Fruit fly (Drosophila melanogaster) S2 (cell line): ENCODE results near the gene CG15022.

Experiments used
- CG8478 ChIP-seq: fragments of >200 bp; optimal IDR thresholded peaks from 2 replicates; lab custom pipeline; 2018
- CTCF ChIP-seq, 2 experiments: fragments of >200 bp; optimal IDR thresholded peaks; 2 replicates each; lab custom pipeline; 2018

DNA sequence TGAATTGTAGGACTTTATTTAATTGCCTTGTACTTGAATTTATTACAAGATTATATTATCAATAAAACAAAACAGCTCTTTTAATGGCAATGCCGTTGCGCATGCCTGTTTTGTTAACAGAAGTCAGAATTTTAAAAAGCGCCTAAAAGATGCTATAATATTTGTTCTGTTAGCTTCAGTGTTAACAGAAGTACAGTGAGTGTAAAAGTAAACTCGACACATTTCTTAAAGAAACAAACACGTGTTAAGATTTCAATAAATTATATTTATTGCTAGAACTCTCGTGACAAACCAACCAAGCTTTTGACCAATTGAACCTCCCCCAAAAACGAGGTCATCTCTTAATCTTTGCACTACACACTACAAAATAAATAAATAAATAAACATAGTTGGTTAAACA, 41.3 kb upstream of the CG15022 start:
- TF ChIP-seq CTCF (optimal IDR thresholded peaks at IDR 0.05; lab: Kevin White, UChicago) (no peak), CG8478 (lab: Kevin White, UChicago) (no peak)
